Worm (Caenorhabditis elegans) whole organism, early embryonic: ENCODE results near the gene C07A12.7.

Experiments
- ama-1 ChIP-seq: fragments of 150-350 bp; optimal IDR thresholded peaks from 2 replicates; lab custom pipeline; 2014
- flt-1 ChIP-seq: fragments of 200-800 bp; sonication (Bioruptor generic); IDR thresholded peaks from 2 replicates; pipeline ENCODE4 v1.3.6; 2022; ENCODE audit warnings: missing genetic modification characterization, missing compliant biosample characterization
- hmbx-1 ChIP-seq: sonication (generic microtip); optimal IDR thresholded peaks from 2 replicates; lab custom pipeline; 2016; ENCODE audit warnings: mild to moderate bottlenecking, missing genetic modification characterization, missing compliant biosample characterization
- tbx-11 ChIP-seq: fragments of 200-800 bp; sonication (Bioruptor generic); IDR thresholded peaks from 2 replicates; pipeline ENCODE4 v1.3.6; 2022; ENCODE audit warnings: missing genetic modification characterization, missing compliant biosample characterization
- tbx-37 ChIP-seq: fragments of 200-800 bp; sonication (Bioruptor generic); conservative IDR thresholded peaks from 2 replicates; pipeline ENCODE4 v1.3.6; 2022; ENCODE audit warnings: missing genetic modification reagents, missing genetic modification characterization, missing compliant biosample characterization

DNA sequence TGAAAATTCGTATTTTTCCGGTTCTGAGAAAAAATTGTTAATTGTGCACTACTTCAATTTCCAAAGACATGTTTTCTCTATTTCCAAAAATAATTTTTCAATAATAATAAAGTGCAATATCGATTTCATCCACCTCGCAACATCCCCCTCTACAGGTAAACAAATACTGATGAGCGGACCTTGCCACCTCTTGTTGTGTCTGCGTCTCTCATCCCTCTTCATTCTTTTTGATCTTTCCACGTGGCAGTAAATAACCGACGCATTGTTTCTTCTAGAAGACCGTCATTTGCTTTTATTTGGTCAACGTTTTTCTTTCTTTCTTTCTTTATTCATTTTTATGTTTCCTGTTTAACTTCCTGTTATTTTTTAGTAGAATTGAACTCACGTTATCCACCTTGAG is 18.7 kb downstream of the C07A12.7 start:
- TF ChIP-seq flt-1 (GFP tag; lab: Robert Waterston, UW) (no peak), tbx-11 (GFP tag; lab: Robert Waterston, UW) (no peak), tbx-37 (no peak), ama-1 (lab: Kevin White, UChicago) (no peak), hmbx-1 (no peak)
